Worm (Caenorhabditis elegans): ENCODE measurements around the gene F56A8.9.

Gene F56A8.9

DNA sequence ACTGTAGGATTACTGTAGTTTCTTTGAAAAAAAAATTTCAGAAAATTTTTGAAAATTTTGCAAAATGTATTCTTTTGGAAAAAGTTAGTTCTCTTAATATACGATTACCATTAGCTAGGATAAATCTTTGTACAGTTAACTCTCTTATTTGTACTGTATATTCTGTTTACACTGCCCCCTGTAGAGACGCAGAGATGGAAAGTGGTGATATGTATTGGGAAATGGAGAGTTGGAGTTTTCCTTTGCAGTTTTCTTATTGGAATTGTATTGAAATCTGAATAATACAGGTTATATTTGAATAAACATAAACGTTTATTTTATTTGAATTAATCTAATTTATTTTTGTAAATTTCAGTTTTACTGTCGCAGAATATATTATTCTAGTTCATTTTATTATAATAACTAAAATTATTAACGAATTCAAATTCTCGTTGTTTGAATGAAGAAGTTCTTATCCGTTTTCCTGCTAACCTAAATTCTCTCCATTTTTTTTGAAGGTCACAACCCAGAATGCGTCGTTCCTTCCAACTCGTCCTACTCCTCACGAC, at the start of gene F56A8.9:
Gene F56A8.9, plus strand, starts transcription at position 498 of the 548 bp plus-strand sequence.
- TF ChIP-seq let-607 (tag; optimal IDR thresholded peaks at IDR 0.05) (peak in 1 of 2 experiments; percentile 73), lsy-27 (tag; optimal IDR thresholded peaks at IDR 0.05; ENCODE audit: borderline replicate concordance, insufficient read depth) (no peak), hmg-1.2 (GFP tag; IDR thresholded peaks at IDR 0.05) (peak; percentile 42; the same call in 1 of the 2 replicates), lsl-1 (GFP tag; optimal IDR thresholded peaks at IDR 0.05) (no peak)

DNA sequence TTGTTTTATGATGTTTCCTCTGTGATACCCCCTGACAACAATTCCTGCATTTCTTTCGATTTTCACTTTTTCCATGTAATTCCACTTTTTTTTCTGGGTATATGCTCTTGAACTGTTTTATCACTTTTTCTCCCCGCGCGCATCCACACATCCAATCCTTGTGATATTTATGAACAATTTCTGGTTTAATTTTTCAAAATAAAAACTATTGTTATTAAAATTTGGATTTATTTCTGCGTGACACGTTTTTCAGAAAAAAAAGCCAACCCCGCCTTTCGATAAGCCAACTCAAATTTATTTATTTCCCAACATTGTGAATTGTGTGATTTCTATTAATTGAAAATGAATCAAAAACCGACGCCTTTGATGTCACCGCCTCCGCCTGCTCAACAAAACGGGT, 49.8 kb upstream of the F56A8.9 start, which contains the start of gene Y39E4B.11:
Gene Y39E4B.11, plus strand, starts transcription at position 301 of the 400 bp plus-strand sequence.
- TF ChIP-seq tlf-1 (GFP tag; optimal IDR thresholded peaks at IDR 0.05): no peak
- 0 out of 2 replicates have a peak, but pooled peaks have one; percentile 34 for TF ChIP-seq nfyb-1 (GFP tag; IDR thresholded peaks at IDR 0.05)

DNA sequence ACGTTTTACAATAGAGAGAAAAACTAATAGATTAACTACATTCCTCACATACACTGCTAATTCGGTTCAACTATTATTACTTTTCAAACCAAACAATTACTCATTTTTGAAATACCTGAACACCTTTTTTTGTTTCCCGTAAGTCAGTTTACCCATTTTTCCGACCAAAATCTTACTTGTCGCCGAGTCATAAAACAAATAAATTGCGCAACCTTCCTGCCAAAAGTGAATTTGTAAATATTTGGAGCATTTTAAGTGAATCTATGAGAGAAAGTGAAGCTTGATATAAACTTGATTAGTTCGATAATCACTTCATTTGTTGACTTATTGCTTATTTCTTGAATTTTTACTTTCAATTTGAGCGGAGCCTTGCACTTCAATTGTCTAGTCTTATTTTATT, 45.5 kb upstream of the F56A8.9 start:
- TF ChIP-seq F52B5.7 (tag; optimal IDR thresholded peaks at IDR 0.05) (no peak), B0019.2 (GFP tag; conservative IDR thresholded peaks at IDR 0.05) (no peak)

DNA sequence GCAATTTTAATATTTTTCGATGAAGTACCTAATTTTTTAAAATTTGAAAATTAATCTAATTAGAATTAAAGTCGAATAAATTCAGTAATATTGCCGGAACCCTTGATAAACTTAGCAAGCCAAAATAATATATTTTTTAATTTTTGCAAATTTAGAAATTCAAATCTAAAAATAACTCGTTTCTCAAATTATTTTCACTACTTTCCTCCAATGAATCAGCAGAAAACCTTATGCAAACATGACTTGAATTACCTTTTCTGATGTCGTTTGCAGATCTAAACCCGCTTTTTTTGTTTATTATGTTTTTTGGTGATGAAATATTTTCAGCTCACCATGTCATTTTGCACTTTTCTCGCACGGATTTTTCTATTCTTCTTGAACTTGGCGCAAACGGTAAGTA, 42.1 kb upstream of the F56A8.9 start, which contains the start of gene tsp-3:
Gene tsp-3, plus strand, starts transcription at position 301 of the 400 bp plus-strand sequence.
- TF ChIP-seq unc-62 (GFP tag; optimal IDR thresholded peaks at IDR 0.05): no peak
- no peak for TF ChIP-seq fkh-3 (tag; optimal IDR thresholded peaks at IDR 0.05)
- no peak for TF ChIP-seq lsl-1 (GFP tag; optimal IDR thresholded peaks at IDR 0.05)
- no peak for TF ChIP-seq ets-4 (GFP tag; optimal IDR thresholded peaks at IDR 0.05)
- no peak for TF ChIP-seq snpc-1.3 (tag; optimal IDR thresholded peaks at IDR 0.05; ENCODE audit: insufficient read depth)
- no peak for TF ChIP-seq Y53G8AR.9 (GFP tag; conservative IDR thresholded peaks at IDR 0.05)
- TF ChIP-seq somi-1 (GFP tag; optimal IDR thresholded peaks at IDR 0.05): no peak
- no peak for TF ChIP-seq pha-4 (tag; optimal IDR thresholded peaks at IDR 0.05)
- TF ChIP-seq ztf-25 (GFP tag; IDR thresholded peaks at IDR 0.05): no peak
- TF ChIP-seq cebp-2 (GFP tag; IDR thresholded peaks at IDR 0.05): no peak
- no peak for TF ChIP-seq tbx-9 (tag; optimal IDR thresholded peaks at IDR 0.05; ENCODE audit: borderline replicate concordance)
- TF ChIP-seq attf-5 (GFP tag; optimal IDR thresholded peaks at IDR 0.05): no peak
- TF ChIP-seq B0261.1 (tag; optimal IDR thresholded peaks at IDR 0.05): no peak
- TF ChIP-seq hrde-1 (tag; optimal IDR thresholded peaks at IDR 0.05; ENCODE audit: borderline replicate concordance): no peak
- no peak for TF ChIP-seq lin-35 (GFP tag; optimal IDR thresholded peaks at IDR 0.05)

DNA sequence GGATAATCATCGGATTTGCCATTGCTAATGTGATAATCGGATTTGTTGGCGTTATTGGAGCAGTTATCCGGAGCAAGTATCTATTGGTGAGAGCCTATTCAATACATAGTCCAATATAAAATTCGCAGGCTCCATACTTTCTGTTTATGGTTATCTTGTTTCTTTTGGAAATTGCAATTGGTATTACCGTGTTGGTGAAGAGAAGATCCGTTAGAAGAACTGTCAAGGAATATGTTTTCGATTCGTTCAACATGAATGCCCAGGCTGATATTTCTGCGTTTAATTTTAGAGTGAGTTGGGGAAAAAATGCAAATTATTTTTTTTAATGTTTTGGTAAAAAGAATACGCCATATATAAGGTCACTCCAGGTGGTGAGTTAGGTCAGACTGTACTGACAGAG, 41.4 kb upstream of the F56A8.9 start:
- TF ChIP-seq C17E4.6 (GFP tag; IDR thresholded peaks at IDR 0.05) (no peak), ztf-26 (tag; optimal IDR thresholded peaks at IDR 0.05) (no peak), chd-7 (tag; optimal IDR thresholded peaks at IDR 0.05) (no peak), dox-1 (GFP tag; IDR thresholded peaks at IDR 0.05) (no peak), lsy-27 (tag; optimal IDR thresholded peaks at IDR 0.05; ENCODE audit: borderline replicate concordance, insufficient read depth) (no peak), B0336.3 (GFP tag; IDR thresholded peaks at IDR 0.05) (no peak), tlf-1 (GFP tag; optimal IDR thresholded peaks at IDR 0.05) (no peak), gei-17 (GFP tag; optimal IDR thresholded peaks at IDR 0.05) (no peak), ceh-40 (GFP tag; IDR thresholded peaks at IDR 0.05) (no peak), pha-4 (tag; optimal IDR thresholded peaks at IDR 0.05) (no peak), cebp-1 (GFP tag; IDR thresholded peaks at IDR 0.05) (no peak), cebp-1 (tag; optimal IDR thresholded peaks at IDR 0.05) (no peak), Y53G8AR.9 (GFP tag; conservative IDR thresholded peaks at IDR 0.05) (no peak), lin-35 (GFP tag; optimal IDR thresholded peaks at IDR 0.05) (no peak), C06A6.2 (GFP tag; conservative IDR thresholded peaks at IDR 0.05) (no peak), F33H1.4 (GFP tag; IDR thresholded peaks at IDR 0.05) (no peak), lin-26 (GFP tag; IDR thresholded peaks at IDR 0.05) (no peak), hlh-12 (tag; optimal IDR thresholded peaks at IDR 0.05) (no peak)

All from whole organism, young adult.